Worm (Caenorhabditis elegans) whole organism, L4 larva: ENCODE measurements around the gene K04G7.1.

ENCODE experiments used
- D1046.2 ChIP-seq: fragments of 200-800 bp; sonication (Bioruptor generic); IDR thresholded peaks from 2 replicates; pipeline ENCODE4 v1.3.6; 2022; ENCODE audit warnings: missing genetic modification characterization, missing compliant biosample characterization
- F10B5.3 ChIP-seq: sonication (generic microtip); optimal IDR thresholded peaks from 2 replicates; lab custom pipeline; 2016; ENCODE audit warnings: mild to moderate bottlenecking, missing genetic modification characterization, missing compliant biosample characterization
- F26F4.8 ChIP-seq: fragments of 200-800 bp; sonication (Bioruptor generic); conservative IDR thresholded peaks from 2 replicates; pipeline ENCODE4 v1.3.6; 2022; ENCODE audit warnings: missing genetic modification characterization, missing compliant biosample characterization
- T26A8.4 ChIP-seq: fragments of 200-800 bp; sonication (Bioruptor generic); IDR thresholded peaks from 2 replicates; pipeline ENCODE4 v1.3.6; 2022; ENCODE audit warnings: missing genetic modification characterization, missing compliant biosample characterization
- Y105C5A.15 ChIP-seq: fragments of 200-800 bp; sonication (Bioruptor generic); IDR thresholded peaks from 2 replicates; pipeline ENCODE4 v1.3.6; 2022; ENCODE audit warnings: missing genetic modification characterization, missing compliant biosample characterization
- Y48G9A.11 ChIP-seq: fragments of 200-800 bp; sonication (Bioruptor generic); IDR thresholded peaks from 2 replicates; pipeline ENCODE4 v1.3.6; 2022; ENCODE audit warnings: missing genetic modification reagents, missing genetic modification characterization, missing compliant biosample characterization
- ZK546.5 ChIP-seq, 2 experiments: sonication (generic microtip); optimal IDR thresholded peaks; 2 replicates each; lab custom pipeline; 2017; ENCODE audit warnings: missing biosample characterization in 2 of 2, missing genetic modification characterization in 2 of 2
- aha-1 ChIP-seq: fragments of 150-350 bp; peaks from one replicate; lab custom pipeline; 2014; ENCODE audit warnings: missing biosample characterization, missing genetic modification characterization
- aly-2 ChIP-seq: sonication (generic microtip); optimal IDR thresholded peaks from 2 replicates; lab custom pipeline; 2018; ENCODE audit warnings: missing biosample characterization, missing genetic modification characterization
- ama-1 ChIP-seq: fragments of 150-350 bp; optimal IDR thresholded peaks from 2 replicates; lab custom pipeline; 2014; ENCODE audit warnings: inconsistent platforms, mixed read lengths
- ceh-20 ChIP-seq: fragments of 200-800 bp; sonication (Bioruptor generic); IDR thresholded peaks from 2 replicates; pipeline ENCODE4 v1.3.6; 2022; ENCODE audit warnings: missing genetic modification reagents, missing genetic modification characterization, missing compliant biosample characterization
- ceh-28 ChIP-seq: fragments of 150-350 bp; optimal IDR thresholded peaks from 2 replicates; lab custom pipeline; 2014; ENCODE audit warnings: missing biosample characterization, missing genetic modification reagents, missing genetic modification characterization
- ceh-44 ChIP-seq: fragments of 200-800 bp; sonication (Bioruptor generic); IDR thresholded peaks from 2 replicates; pipeline ENCODE4 v1.3.6; 2022; ENCODE audit warnings: missing genetic modification reagents, missing genetic modification characterization, missing compliant biosample characterization
- ces-1 ChIP-seq: fragments of 150-350 bp; sonication (generic microtip); optimal IDR thresholded peaks from 4 replicates; lab custom pipeline; 2014; ENCODE audit warnings: missing biosample characterization, missing genetic modification reagents, missing genetic modification characterization
- ctbp-1 ChIP-seq: fragments of 200-800 bp; sonication (Bioruptor generic); IDR thresholded peaks from 2 replicates; pipeline ENCODE4 v1.3.6; 2022; ENCODE audit warnings: missing genetic modification reagents, missing genetic modification characterization, missing compliant biosample characterization
- daf-16 ChIP-seq, 3 experiments: sonication (generic microtip); optimal IDR thresholded peaks; 2 replicates each; lab custom pipeline; 2016 to 2017; ENCODE audit warnings: missing genetic modification characterization in 3 of 3, missing genetic modification reagents in 3 of 3, mild to moderate bottlenecking in 2 of 3, missing compliant biosample characterization in 2 of 3, missing biosample characterization in 1 of 3, moderate library complexity in 1 of 3
- daf-8 ChIP-seq: fragments of 200-800 bp; sonication (Bioruptor generic); IDR thresholded peaks from 2 replicates; pipeline ENCODE4 v1.3.6; 2022; ENCODE audit warnings: missing genetic modification characterization, missing compliant biosample characterization
- dmd-6 ChIP-seq: fragments of 200-800 bp; sonication (Bioruptor generic); IDR thresholded peaks from 2 replicates; pipeline ENCODE4 v1.3.6; 2022; ENCODE audit warnings: missing genetic modification reagents, missing genetic modification characterization, missing compliant biosample characterization
- dmd-8 ChIP-seq: fragments of 200-800 bp; sonication (Bioruptor generic); IDR thresholded peaks from 2 replicates; pipeline ENCODE4 v1.3.6; 2022; ENCODE audit warnings: missing genetic modification characterization, missing compliant biosample characterization
- egl-27 ChIP-seq: sonication (generic microtip); optimal IDR thresholded peaks from 3 replicates; lab custom pipeline; 2017; ENCODE audit warnings: missing biosample characterization, missing genetic modification reagents, missing genetic modification characterization
- fkh-10 ChIP-seq: fragments of 150-350 bp; optimal IDR thresholded peaks from 2 replicates; lab custom pipeline; 2014; ENCODE audit warnings: missing biosample characterization, missing genetic modification reagents, missing genetic modification characterization
- fos-1 ChIP-seq: fragments of 150-350 bp; optimal IDR thresholded peaks from 2 replicates; lab custom pipeline; 2014; ENCODE audit warnings: missing biosample characterization, missing genetic modification characterization
- hlh-30 ChIP-seq: sonication (generic microtip); optimal IDR thresholded peaks from 2 replicates; lab custom pipeline; 2017; ENCODE audit warnings: antibody characterized with exemption, mild to moderate bottlenecking, missing genetic modification characterization, missing compliant biosample characterization; ENCODE audit not compliant: insufficient read depth
- hmg-1.1 ChIP-seq: fragments of 200-800 bp; sonication (Bioruptor generic); IDR thresholded peaks from 2 replicates; pipeline ENCODE4 v1.3.6; 2022; ENCODE audit warnings: missing genetic modification reagents, missing genetic modification characterization, missing compliant biosample characterization
- jun-1 ChIP-seq: fragments of 150-350 bp; optimal IDR thresholded peaks from 2 replicates; lab custom pipeline; 2014; ENCODE audit warnings: missing biosample characterization, missing genetic modification reagents, missing genetic modification characterization
- lim-7 ChIP-seq: fragments of 200-800 bp; sonication (Bioruptor generic); IDR thresholded peaks from 2 replicates; pipeline ENCODE4 v1.3.6; 2022; ENCODE audit warnings: missing genetic modification characterization, missing compliant biosample characterization
- lin-13 ChIP-seq: fragments of 150-350 bp; optimal IDR thresholded peaks from 2 replicates; lab custom pipeline; 2014; ENCODE audit warnings: missing biosample characterization, missing genetic modification reagents, missing genetic modification characterization
- lsy-2 ChIP-seq, 2 experiments: fragments of 150-350 bp in 1 of 2; sonication (generic microtip) in 1 of 2; optimal IDR thresholded peaks; 2 replicates each; lab custom pipeline; 2014 to 2017; ENCODE audit warnings: missing biosample characterization in 2 of 2, missing genetic modification characterization in 2 of 2
- madf-5 ChIP-seq, 2 experiments: fragments of 200-800 bp; sonication (Bioruptor generic); IDR thresholded peaks; 2 replicates each; pipeline ENCODE4 v1.3.6; 2022; ENCODE audit warnings: missing compliant biosample characterization in 2 of 2, missing genetic modification characterization in 2 of 2
- madf-9 ChIP-seq: fragments of 200-800 bp; sonication (Bioruptor generic); conservative IDR thresholded peaks from 2 replicates; pipeline ENCODE4 v1.3.6; 2022; ENCODE audit warnings: missing genetic modification reagents, missing genetic modification characterization, missing compliant biosample characterization
- mdl-1 ChIP-seq, 2 experiments: fragments of 150-350 bp in 1 of 2; sonication (generic microtip) in 1 of 2; optimal IDR thresholded peaks; 2 replicates each; lab custom pipeline; 2014 to 2017; ENCODE audit warnings: missing biosample characterization in 2 of 2, missing genetic modification characterization in 2 of 2
- mdt-29 ChIP-seq: fragments of 200-800 bp; sonication (Bioruptor generic); IDR thresholded peaks from 2 replicates; pipeline ENCODE4 v1.3.6; 2022; ENCODE audit warnings: missing genetic modification reagents, missing genetic modification characterization, missing compliant biosample characterization
- mep-1 ChIP-seq: fragments of 150-350 bp; sonication (generic microtip); optimal IDR thresholded peaks from 3 replicates; lab custom pipeline; 2014; ENCODE audit warnings: missing biosample characterization, missing genetic modification characterization
- mxl-3 ChIP-seq: fragments of 200-800 bp; sonication (Bioruptor generic); optimal IDR thresholded peaks from 2 replicates; lab custom pipeline; 2018; ENCODE audit warnings: mild to moderate bottlenecking, missing genetic modification characterization, missing compliant biosample characterization
- nhr-10 ChIP-seq: fragments of 150-350 bp; optimal IDR thresholded peaks from 2 replicates; lab custom pipeline; 2014; ENCODE audit warnings: missing biosample characterization, missing genetic modification characterization
- nhr-28 ChIP-seq: fragments of 150-350 bp; optimal IDR thresholded peaks from 2 replicates; lab custom pipeline; 2014; ENCODE audit warnings: missing biosample characterization, missing genetic modification characterization
- nhr-41 ChIP-seq: fragments of 200-800 bp; sonication (Bioruptor generic); IDR thresholded peaks from 2 replicates; pipeline ENCODE4 v1.3.6; 2022; ENCODE audit warnings: missing genetic modification reagents, missing genetic modification characterization, missing compliant biosample characterization
- nhr-48 ChIP-seq: sonication (generic microtip); optimal IDR thresholded peaks from 2 replicates; lab custom pipeline; 2016; ENCODE audit warnings: mild to moderate bottlenecking, missing genetic modification characterization, missing compliant biosample characterization
- nhr-77 ChIP-seq: fragments of 150-350 bp; optimal IDR thresholded peaks from 2 replicates; lab custom pipeline; 2014; ENCODE audit warnings: missing biosample characterization, missing genetic modification characterization
- php-3 ChIP-seq: fragments of 200-800 bp; sonication (Bioruptor generic); IDR thresholded peaks from 2 replicates; pipeline ENCODE4 v1.3.6; 2022; ENCODE audit warnings: missing genetic modification reagents, missing genetic modification characterization, missing compliant biosample characterization
- saeg-2 ChIP-seq: fragments of 200-800 bp; sonication (Bioruptor generic); IDR thresholded peaks from 2 replicates; pipeline ENCODE4 v1.3.6; 2022; ENCODE audit warnings: missing genetic modification reagents, missing genetic modification characterization, missing compliant biosample characterization
- snpc-4 ChIP-seq: fragments of 150-350 bp; optimal IDR thresholded peaks from 2 replicates; lab custom pipeline; 2014; ENCODE audit warnings: missing biosample characterization, missing genetic modification characterization
- spr-1 ChIP-seq: sonication (generic microtip); optimal IDR thresholded peaks from 2 replicates; lab custom pipeline; 2016; ENCODE audit warnings: mild to moderate bottlenecking, missing genetic modification characterization, missing compliant biosample characterization
- tag-97 ChIP-seq: fragments of 200-800 bp; sonication (Bioruptor generic); IDR thresholded peaks from 2 replicates; pipeline ENCODE4 v1.3.6; 2022; ENCODE audit warnings: missing genetic modification characterization, missing compliant biosample characterization
- tra-1 ChIP-seq: fragments of 200-800 bp; sonication (Bioruptor generic); IDR thresholded peaks from 2 replicates; pipeline ENCODE4 v1.3.6; 2022; ENCODE audit warnings: missing genetic modification reagents, missing genetic modification characterization, missing compliant biosample characterization
- unc-130 ChIP-seq: sonication (generic microtip); optimal IDR thresholded peaks from 2 replicates; lab custom pipeline; 2016; ENCODE audit warnings: missing genetic modification reagents, missing genetic modification characterization, missing compliant biosample characterization
- unc-39 ChIP-seq: sonication (generic microtip); optimal IDR thresholded peaks from 2 replicates; lab custom pipeline; 2017; ENCODE audit warnings: missing biosample characterization, missing genetic modification characterization
- unc-62 ChIP-seq, 3 experiments: fragments of 150-350 bp in 1 of 3; sonication (generic microtip); optimal IDR thresholded peaks in 2 of 3; peaks in 1 of 3; 1 replicate in 1 of 3; 2 replicates in 2 of 3; lab custom pipeline; 2014 to 2017; ENCODE audit warnings: missing biosample characterization in 3 of 3, missing genetic modification characterization in 3 of 3, missing genetic modification reagents in 3 of 3, missing genotype in 1 of 3
- zag-1 ChIP-seq: fragments of 150-350 bp; optimal IDR thresholded peaks from 2 replicates; lab custom pipeline; 2014; ENCODE audit warnings: missing biosample characterization, missing genetic modification characterization
- zfp-2 ChIP-seq: sonication (generic microtip); optimal IDR thresholded peaks from 2 replicates; lab custom pipeline; 2016; ENCODE audit warnings: mild to moderate bottlenecking, missing genetic modification characterization, missing compliant biosample characterization

The K04G7.1 gene

DNA sequence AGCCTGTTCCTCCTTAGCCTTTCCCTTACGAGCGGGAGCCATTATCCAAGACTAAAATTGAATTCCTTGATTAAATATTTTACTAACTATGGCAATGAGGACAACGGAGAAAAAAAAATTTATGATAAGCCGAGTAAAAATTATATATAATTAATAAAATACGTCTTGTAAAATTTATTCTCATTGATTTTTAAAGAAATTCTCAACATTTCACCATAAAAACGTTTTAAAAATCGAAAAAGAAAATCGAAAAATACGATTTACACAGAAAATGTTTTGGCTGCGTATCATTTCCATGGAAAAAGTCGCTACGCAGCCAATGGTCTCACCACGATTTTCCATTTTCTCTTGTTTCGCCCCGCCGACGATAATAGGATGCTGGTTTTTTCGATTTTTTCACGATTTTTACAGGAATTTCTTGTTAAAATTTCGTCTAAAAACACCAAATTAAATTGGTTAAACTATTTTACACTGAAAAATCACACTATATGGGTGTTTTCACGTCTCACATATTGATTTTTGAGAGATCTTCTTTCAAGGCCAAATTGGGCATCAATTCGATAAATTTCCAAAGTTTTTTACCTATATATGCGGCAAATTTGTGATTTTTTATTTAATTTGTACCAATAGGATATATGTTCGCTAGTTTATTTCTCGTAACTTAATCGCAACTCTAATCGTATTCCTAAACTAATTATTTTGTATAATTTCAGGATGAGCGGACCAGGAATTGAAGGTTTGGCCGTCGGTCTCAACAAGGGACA is 17.2 kb downstream of the K04G7.1 start, which contains the start of the genes rps-14 and rpl-36 (continued):
- peak; percentile 59; the same call in 1 of the 2 replicates for TF ChIP-seq T26A8.4 (GFP tag; lab: Robert Waterston, UW)
- TF ChIP-seq F10B5.3 (tag; lab: Kevin White, UChicago) = no peak
- no peak for TF ChIP-seq unc-130
- TF ChIP-seq nhr-41 (GFP tag; lab: Robert Waterston, UW) = no peak
- no peak for TF ChIP-seq daf-8 (GFP tag; lab: Robert Waterston, UW)
- TF ChIP-seq mdl-1 (tag; optimal IDR thresholded peaks at IDR 0.05; lab: Kevin White, UChicago) = peak in 1 of 2 experiments; percentile 16
- no peak for TF ChIP-seq lim-7 (GFP tag; lab: Robert Waterston, UW)
- no peak for TF ChIP-seq dmd-8
- TF ChIP-seq zfp-2 (tag; lab: Kevin White, UChicago) = peak; percentile 95
- peak; percentile 65 for TF ChIP-seq spr-1 (tag; lab: Kevin White, UChicago)
- TF ChIP-seq fkh-10 = peak; percentile 49
- TF ChIP-seq php-3 (GFP tag; lab: Robert Waterston, UW) = no peak
- TF ChIP-seq jun-1 = peak; percentile 21
- no peak for TF ChIP-seq F26F4.8
- peak; percentile 43 to 96 for TF ChIP-seq lsy-2 (tag; optimal IDR thresholded peaks at IDR 0.05; lab: Kevin White, UChicago)
- TF ChIP-seq D1046.2 (GFP tag; lab: Robert Waterston, UW) = no peak
- peak in 1 of 2 experiments; percentile 85 for TF ChIP-seq ZK546.5 (tag; optimal IDR thresholded peaks at IDR 0.05; lab: Kevin White, UChicago)
- peak; percentile 71 for TF ChIP-seq ama-1
- peak; percentile 91 for TF ChIP-seq mep-1
- TF ChIP-seq ctbp-1 (GFP tag; lab: Robert Waterston, UW) = no peak
- TF ChIP-seq daf-16 (GFP tag; optimal IDR thresholded peaks at IDR 0.05; lab: Kevin White, UChicago) = peak in 1 of 2 experiments; percentile 33
- peak; percentile 57 for TF ChIP-seq daf-16 (tag; optimal IDR thresholded peaks at IDR 0.05; lab: Kevin White, UChicago)
- TF ChIP-seq mxl-3 (GFP tag; lab: Kevin White, UChicago) = no peak
- TF ChIP-seq ceh-20 = peak; percentile 63; the same call in 1 of the 2 replicates
- TF ChIP-seq nhr-77 = peak; percentile 94
- TF ChIP-seq madf-5 (GFP tag; IDR thresholded peaks at IDR 0.05; lab: Robert Waterston, UW) = no peak
- TF ChIP-seq aha-1 (tag; lab: Kevin White, UChicago) = peak; percentile 98
- TF ChIP-seq lin-13 = peak; percentile 60
- TF ChIP-seq unc-39 = no peak
- peak; percentile 35 for TF ChIP-seq nhr-48 (tag; lab: Kevin White, UChicago)
- TF ChIP-seq nhr-28 (tag; lab: Kevin White, UChicago) = peak; percentile 64
- no peak for TF ChIP-seq saeg-2
- TF ChIP-seq Y105C5A.15 = no peak
- no peak for TF ChIP-seq ceh-44 (GFP tag; lab: Robert Waterston, UW)
- no peak for TF ChIP-seq nhr-10 (tag; lab: Kevin White, UChicago)
- no peak for TF ChIP-seq tag-97 (GFP tag; lab: Robert Waterston, UW)
- TF ChIP-seq ceh-28 (tag; lab: Kevin White, UChicago) = no peak
- TF ChIP-seq unc-62 (GFP tag; optimal IDR thresholded peaks at IDR 0.05 in 1 of 2; lab: Kevin White, UChicago) = no peak
- no peak for TF ChIP-seq unc-62 (tag; optimal IDR thresholded peaks at IDR 0.05; lab: Kevin White, UChicago)
- TF ChIP-seq hmg-1.1 (GFP tag; lab: Robert Waterston, UW) = peak; percentile 62; the same call in 1 of the 2 replicates
- peak; percentile 71 for TF ChIP-seq dmd-6 (GFP tag; lab: Robert Waterston, UW)
- TF ChIP-seq Y48G9A.11 = no peak
- TF ChIP-seq ces-1 (GFP tag; lab: Kevin White, UChicago) = peak; percentile 12
- TF ChIP-seq madf-9 (GFP tag; lab: Robert Waterston, UW) = no peak
- no peak for TF ChIP-seq mdt-29 (GFP tag; lab: Robert Waterston, UW)
- TF ChIP-seq tra-1 (GFP tag; lab: Robert Waterston, UW) = 0 out of 2 replicates have a peak, but pooled peaks have one; percentile 42
- no peak for TF ChIP-seq zag-1
- no peak for TF ChIP-seq fos-1 (tag; lab: Kevin White, UChicago)
- TF ChIP-seq snpc-4 (tag; lab: Kevin White, UChicago) = peak; percentile 17
- TF ChIP-seq egl-27 (tag; lab: Kevin White, UChicago) = no peak
- peak; percentile 77 for TF ChIP-seq hlh-30 (tag; lab: Kevin White, UChicago)
- TF ChIP-seq aly-2 (tag; lab: Kevin White, UChicago) = no peak
